Worm (Caenorhabditis elegans): ENCODE data around the gene C25G6.3.

ce11 chrX:1207915-1208314 is 30.8 kb downstream of the C25G6.3 start:
- TF ChIP-seq nhr-19 (GFP tag; conservative IDR thresholded peaks at IDR 0.05) (no peak), lir-3 (tag; optimal IDR thresholded peaks at IDR 0.05; ENCODE audit: poor library complexity) (no peak), ztf-4 (tag; optimal IDR thresholded peaks at IDR 0.05) (no peak), nhr-77 (tag; optimal IDR thresholded peaks at IDR 0.05) (no peak), mef-2 (tag; optimal IDR thresholded peaks at IDR 0.05) (no peak)

All from whole organism, L1 larva.